Worm (Caenorhabditis elegans): ENCODE results near the gene nhr-26.
A peak's percentile ranks its signal among the peaks of the same experiment; 100 is the strongest.

Gene nhr-26

ce11 chrX:12700456-12700855 lies at the start of gene nhr-26:
TSS of gene nhr-26 (minus strand) at chrX:12700465.
- TF ChIP-seq pha-4 (tag; optimal IDR thresholded peaks at IDR 0.05), result no peak
- TF ChIP-seq ceh-22 (tag; optimal IDR thresholded peaks at IDR 0.05), result no peak
- TF ChIP-seq rnt-1 (tag; optimal IDR thresholded peaks at IDR 0.05), result no peak
- TF ChIP-seq dve-1 (tag; optimal IDR thresholded peaks at IDR 0.05), result no peak
- TF ChIP-seq ttx-3 (tag; optimal IDR thresholded peaks at IDR 0.05), result no peak
- TF ChIP-seq ceh-31 (tag; optimal IDR thresholded peaks at IDR 0.05), result no peak
- TF ChIP-seq tbx-2 (tag; optimal IDR thresholded peaks at IDR 0.05), result no peak
- TF ChIP-seq C38D4.7 (GFP tag; optimal IDR thresholded peaks at IDR 0.05), result no peak
- TF ChIP-seq C08G9.2 (tag; optimal IDR thresholded peaks at IDR 0.05), result no peak
- TF ChIP-seq fax-1 (tag; optimal IDR thresholded peaks at IDR 0.05), result no peak
- TF ChIP-seq sdc-2 (tag; optimal IDR thresholded peaks at IDR 0.05), result no peak
- TF ChIP-seq zip-5 (tag; optimal IDR thresholded peaks at IDR 0.05), result no peak

- TF ChIP-seq sdc-2 (tag; optimal IDR thresholded peaks at IDR 0.05) (peak; percentile 1), ceh-9 (tag; optimal IDR thresholded peaks at IDR 0.05) (no peak)
Observed at ce11 chrX:12749530-12750240, 49.4 kb upstream of the nhr-26 start, which contains the start of gene pgp-14. TSS of gene pgp-14 (minus strand) at chrX:12749580.

ce11 chrX:12738454-12738853 lies 38.2 kb upstream of the nhr-26 start, which contains the start of gene pgp-13:
TSS of gene pgp-13 (plus strand) at chrX:12738754.
- TF ChIP-seq Y22D7AL.16 (tag; optimal IDR thresholded peaks at IDR 0.05) (no peak), elt-2 (tag; optimal IDR thresholded peaks at IDR 0.05) (no peak), zip-5 (tag; optimal IDR thresholded peaks at IDR 0.05) (no peak), ttx-3 (tag; optimal IDR thresholded peaks at IDR 0.05) (no peak), ahr-1 (tag; optimal IDR thresholded peaks at IDR 0.05) (no peak), C08G9.2 (tag; optimal IDR thresholded peaks at IDR 0.05) (no peak), nfya-1 (tag; optimal IDR thresholded peaks at IDR 0.05) (no peak), fkh-6 (tag; optimal IDR thresholded peaks at IDR 0.05) (no peak), ceh-19 (GFP tag; optimal IDR thresholded peaks at IDR 0.05) (no peak), elt-4 (tag; optimal IDR thresholded peaks at IDR 0.05) (no peak), sox-4 (tag; optimal IDR thresholded peaks at IDR 0.05) (no peak), fkh-10 (GFP tag; optimal IDR thresholded peaks at IDR 0.05) (no peak), hlh-13 (GFP tag; optimal IDR thresholded peaks at IDR 0.05) (no peak), ceh-9 (tag; optimal IDR thresholded peaks at IDR 0.05) (no peak), mec-3 (tag; optimal IDR thresholded peaks at IDR 0.05; ENCODE audit: borderline replicate concordance) (no peak)

- no peak for TF ChIP-seq C08G9.2 (tag; optimal IDR thresholded peaks at IDR 0.05)
- TF ChIP-seq nfya-1 (tag; optimal IDR thresholded peaks at IDR 0.05), result no peak
- TF ChIP-seq ceh-34 (tag; optimal IDR thresholded peaks at IDR 0.05), result no peak
- no peak for TF ChIP-seq ets-4 (tag; optimal IDR thresholded peaks at IDR 0.05)
- TF ChIP-seq pax-1 (tag; optimal IDR thresholded peaks at IDR 0.05), result no peak
- TF ChIP-seq ceh-9 (tag; optimal IDR thresholded peaks at IDR 0.05), result no peak
- no peak for TF ChIP-seq sox-2 (GFP tag; IDR thresholded peaks at IDR 0.05)
Observed at ce11 chrX:12731188-12731857, 31.1 kb upstream of the nhr-26 start, which contains the start of gene pgp-12. TSS of gene pgp-12 (plus strand) at chrX:12731807.

ce11 chrX:12730075-12730474 lies 29.8 kb upstream of the nhr-26 start:
- TF ChIP-seq Y22D7AL.16 (tag; optimal IDR thresholded peaks at IDR 0.05) (no peak), dve-1 (tag; optimal IDR thresholded peaks at IDR 0.05) (no peak), npax-4 (tag; optimal IDR thresholded peaks at IDR 0.05) (no peak), sdc-2 (tag; optimal IDR thresholded peaks at IDR 0.05) (peak; percentile 96), eyg-1 (tag; optimal IDR thresholded peaks at IDR 0.05) (no peak), elt-2 (tag; optimal IDR thresholded peaks at IDR 0.05) (peak; percentile 11), unc-42 (tag; optimal IDR thresholded peaks at IDR 0.05) (no peak), ceh-30 (tag; optimal IDR thresholded peaks at IDR 0.05) (no peak), ceh-24 (tag; optimal IDR thresholded peaks at IDR 0.05) (no peak), fkh-6 (tag; optimal IDR thresholded peaks at IDR 0.05) (no peak), ceh-22 (tag; optimal IDR thresholded peaks at IDR 0.05) (no peak), dmd-4 (tag; optimal IDR thresholded peaks at IDR 0.05; ENCODE audit: borderline replicate concordance) (no peak), ceh-31 (tag; optimal IDR thresholded peaks at IDR 0.05) (no peak), pax-1 (tag; optimal IDR thresholded peaks at IDR 0.05) (no peak)
